Worm (Caenorhabditis elegans) whole organism, early embryonic: ENCODE data around the gene F07C4.11.

Experiments used
- F13C5.2 ChIP-seq: sonication (generic microtip); optimal IDR thresholded peaks from 2 replicates; lab custom pipeline; 2017; ENCODE audit warnings: mild to moderate bottlenecking, missing genetic modification characterization, inconsistent platforms, missing compliant biosample characterization
- ama-1 ChIP-seq: fragments of 150-350 bp; optimal IDR thresholded peaks from 2 replicates; lab custom pipeline; 2014
- flt-1 ChIP-seq: fragments of 200-800 bp; sonication (Bioruptor generic); IDR thresholded peaks from 2 replicates; pipeline ENCODE4 v1.3.6; 2022; ENCODE audit warnings: missing genetic modification characterization, missing compliant biosample characterization
- hmbx-1 ChIP-seq: sonication (generic microtip); optimal IDR thresholded peaks from 2 replicates; lab custom pipeline; 2016; ENCODE audit warnings: mild to moderate bottlenecking, missing genetic modification characterization, missing compliant biosample characterization
- scrt-1 ChIP-seq: fragments of 200-800 bp; sonication (Bioruptor generic); IDR thresholded peaks from 2 replicates; pipeline ENCODE4 v1.3.6; 2022; ENCODE audit warnings: missing genetic modification characterization, missing compliant biosample characterization
- sea-1 ChIP-seq: fragments of 200-800 bp; sonication (Bioruptor generic); conservative IDR thresholded peaks from 2 replicates; pipeline ENCODE4 v1.3.6; 2022; ENCODE audit warnings: missing genetic modification characterization, missing compliant biosample characterization
- tra-4 ChIP-seq: sonication (generic microtip); optimal IDR thresholded peaks from 2 replicates; lab custom pipeline; 2017; ENCODE audit warnings: missing genetic modification characterization, missing compliant biosample characterization

DNA sequence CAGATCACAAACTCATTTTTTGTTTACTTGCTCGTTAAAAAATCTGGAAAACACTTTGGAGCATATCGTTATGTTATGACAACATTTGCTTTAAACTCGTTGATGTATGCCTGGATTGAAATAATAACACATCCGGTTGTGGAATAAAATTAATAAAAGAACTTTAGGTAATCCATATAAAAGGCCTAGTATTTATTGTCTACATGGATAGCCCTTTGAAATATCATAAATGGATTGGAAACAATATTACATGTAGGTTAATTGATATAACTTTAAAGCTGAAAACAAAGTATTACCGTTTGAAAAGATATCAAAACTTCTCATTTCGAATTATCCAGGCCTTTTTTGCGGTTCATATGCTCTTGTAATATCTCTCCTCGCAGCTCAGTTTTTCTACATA lies 47.3 kb upstream of the F07C4.11 start:
- TF ChIP-seq ama-1 (lab: Kevin White, UChicago) (no peak), sea-1 (GFP tag; lab: Robert Waterston, UW) (no peak), tra-4 (tag; lab: Kevin White, UChicago) (no peak), F13C5.2 (tag; lab: Kevin White, UChicago) (no peak), flt-1 (GFP tag; lab: Robert Waterston, UW) (no peak), scrt-1 (GFP tag; lab: Robert Waterston, UW) (no peak), hmbx-1 (tag; lab: Kevin White, UChicago) (no peak)
